Fruit fly (Drosophila melanogaster): ENCODE data around the gene CG15130.

DNA sequence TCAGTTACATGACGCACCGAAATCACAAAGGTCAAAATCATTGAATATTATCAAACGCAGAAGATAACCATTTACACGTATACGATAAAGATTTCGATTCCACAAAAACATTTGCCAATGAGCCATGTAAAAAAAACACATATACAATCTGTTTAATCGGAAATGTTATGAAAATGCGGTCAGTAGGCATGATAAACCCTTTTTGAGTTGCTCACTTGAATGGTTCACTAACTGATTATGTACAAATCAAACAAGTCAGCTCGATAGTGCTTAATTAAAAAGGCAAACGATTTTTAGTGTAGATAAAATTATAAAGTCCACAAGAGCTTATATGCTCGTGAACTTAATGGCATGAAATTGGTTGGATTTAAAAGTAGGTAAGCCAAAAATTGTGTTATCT, 27.4 kb downstream of the CG15130 start:
- TF ChIP-seq CG15479 (GFP tag; optimal IDR thresholded peaks at IDR 0.05) (no peak), CG15514 (GFP tag; optimal IDR thresholded peaks at IDR 0.05) (no peak), crp (GFP tag; optimal IDR thresholded peaks at IDR 0.05) (no peak), MBD-R2 (GFP tag; IDR thresholded peaks at IDR 0.05) (no peak), CG31441 (GFP tag; IDR thresholded peaks at IDR 0.05) (no peak), pan (optimal IDR thresholded peaks at IDR 0.05) (no peak), pan (GFP tag; optimal IDR thresholded peaks at IDR 0.05 in 1 of 2, IDR thresholded peaks at IDR 0.05 in 1 of 2) (no peak), Oaz (GFP tag; IDR thresholded peaks at IDR 0.05) (no peak), CG12236 (GFP tag; optimal IDR thresholded peaks at IDR 0.05) (no peak)

Data from whole organism, embryonic.